Worm (Caenorhabditis elegans) whole organism, L2 larva: ENCODE data around the gene sdz-37.

Experiments used
- C34F6.9 ChIP-seq: fragments of 150-350 bp; optimal IDR thresholded peaks from 2 replicates; lab custom pipeline; 2014; ENCODE audit warnings: missing biosample characterization, missing genetic modification characterization
- F13H6.1 ChIP-seq: sonication (generic microtip); optimal IDR thresholded peaks from 2 replicates; lab custom pipeline; 2016; ENCODE audit warnings: missing genetic modification characterization, missing compliant biosample characterization
- R02D3.7 ChIP-seq: fragments of 150-350 bp; optimal IDR thresholded peaks from 2 replicates; lab custom pipeline; 2014; ENCODE audit warnings: missing biosample characterization, missing genetic modification characterization
- Y55F3AM.14 ChIP-seq: fragments of 200-800 bp; sonication (Bioruptor generic); optimal IDR thresholded peaks from 2 replicates; lab custom pipeline; 2018; ENCODE audit warnings: mild to moderate bottlenecking, missing genetic modification characterization, missing compliant biosample characterization
- alr-1 ChIP-seq: fragments of 150-350 bp; optimal IDR thresholded peaks from 2 replicates; lab custom pipeline; 2014; ENCODE audit warnings: missing biosample characterization, missing genetic modification characterization
- aly-2 ChIP-seq: fragments of 150-350 bp; optimal IDR thresholded peaks from 2 replicates; lab custom pipeline; 2014; ENCODE audit warnings: missing biosample characterization, missing genetic modification characterization
- ama-1 ChIP-seq: fragments of 150-350 bp; optimal IDR thresholded peaks from 2 replicates; lab custom pipeline; 2018; ENCODE audit warnings: inconsistent platforms
- blmp-1 ChIP-seq: sonication (generic microtip); optimal IDR thresholded peaks from 2 replicates; lab custom pipeline; 2017; ENCODE audit warnings: missing genetic modification characterization, mild to moderate bottlenecking, missing compliant biosample characterization, antibody characterized with exemption, moderate library complexity; ENCODE audit not compliant: insufficient read depth
- ceh-16 ChIP-seq: fragments of 150-350 bp; optimal IDR thresholded peaks from 2 replicates; lab custom pipeline; 2014; ENCODE audit warnings: missing biosample characterization, missing genetic modification characterization
- ceh-82 ChIP-seq: fragments of 150-350 bp; optimal IDR thresholded peaks from 2 replicates; lab custom pipeline; 2014; ENCODE audit warnings: missing biosample characterization, missing genetic modification characterization
- crh-2 ChIP-seq: sonication (generic microtip); optimal IDR thresholded peaks from 2 replicates; lab custom pipeline; 2017; ENCODE audit warnings: missing biosample characterization, missing genetic modification characterization
- dmd-4 ChIP-seq: sonication (generic microtip); optimal IDR thresholded peaks from 2 replicates; lab custom pipeline; 2017; ENCODE audit warnings: missing biosample characterization, missing genetic modification characterization
- egl-27 ChIP-seq: sonication (generic microtip); optimal IDR thresholded peaks from 3 replicates; lab custom pipeline; 2017; ENCODE audit warnings: missing biosample characterization, missing genetic modification reagents, missing genetic modification characterization
- elt-1 ChIP-seq: fragments of 150-350 bp; optimal IDR thresholded peaks from 2 replicates; lab custom pipeline; 2014; ENCODE audit warnings: missing biosample characterization, missing genetic modification characterization
- elt-3 ChIP-seq: sonication (generic microtip); optimal IDR thresholded peaks from 2 replicates; lab custom pipeline; 2017; ENCODE audit warnings: missing biosample characterization, missing genetic modification characterization
- fos-1 ChIP-seq: fragments of 150-350 bp; optimal IDR thresholded peaks from 2 replicates; lab custom pipeline; 2014; ENCODE audit warnings: missing biosample characterization, missing genetic modification characterization
- gmeb-1 ChIP-seq: fragments of 150-350 bp; optimal IDR thresholded peaks from 2 replicates; lab custom pipeline; 2014; ENCODE audit warnings: missing biosample characterization, missing genetic modification characterization
- lin-11 ChIP-seq: fragments of 150-350 bp; sonication (generic microtip); optimal IDR thresholded peaks from 2 replicates; lab custom pipeline; 2014; ENCODE audit warnings: missing biosample characterization, missing genetic modification characterization, inconsistent platforms, mixed read lengths
- lin-13 ChIP-seq: fragments of 150-350 bp; optimal IDR thresholded peaks from 2 replicates; lab custom pipeline; 2014; ENCODE audit warnings: missing biosample characterization, missing genetic modification reagents, missing genetic modification characterization
- lin-39 ChIP-seq: fragments of 150-350 bp; optimal IDR thresholded peaks from 2 replicates; lab custom pipeline; 2014; ENCODE audit warnings: missing biosample characterization, missing genetic modification reagents, missing genetic modification characterization
- lsy-2 ChIP-seq, 2 experiments: fragments of 150-350 bp in 1 of 2; sonication (generic microtip) in 1 of 2; optimal IDR thresholded peaks; 2 replicates each; lab custom pipeline; 2014 to 2017; ENCODE audit warnings: missing biosample characterization in 2 of 2, missing genetic modification characterization in 2 of 2
- mab-5 ChIP-seq: fragments of 150-350 bp; optimal IDR thresholded peaks from 2 replicates; lab custom pipeline; 2014; ENCODE audit warnings: missing biosample characterization, missing genetic modification characterization
- mdl-1 ChIP-seq, 2 experiments: fragments of 150-350 bp in 1 of 2; sonication (generic microtip) in 1 of 2; optimal IDR thresholded peaks; 2 replicates each; lab custom pipeline; 2017; ENCODE audit warnings: missing biosample characterization in 2 of 2, missing genetic modification characterization in 2 of 2
- nhr-10 ChIP-seq: sonication (generic microtip); optimal IDR thresholded peaks from 2 replicates; lab custom pipeline; 2017; ENCODE audit warnings: missing biosample characterization, missing genetic modification characterization
- nhr-11 ChIP-seq: fragments of 150-350 bp; optimal IDR thresholded peaks from 2 replicates; lab custom pipeline; 2014; ENCODE audit warnings: missing biosample characterization, missing genetic modification characterization
- nhr-12 ChIP-seq: fragments of 150-350 bp; optimal IDR thresholded peaks from 2 replicates; lab custom pipeline; 2014; ENCODE audit warnings: missing biosample characterization, missing genetic modification characterization
- nhr-129 ChIP-seq: fragments of 150-350 bp; optimal IDR thresholded peaks from 2 replicates; lab custom pipeline; 2014; ENCODE audit warnings: missing biosample characterization, missing genetic modification characterization
- nhr-21 ChIP-seq: fragments of 150-350 bp; optimal IDR thresholded peaks from 2 replicates; lab custom pipeline; 2014; ENCODE audit warnings: missing biosample characterization, missing genetic modification characterization
- nhr-23 ChIP-seq: fragments of 150-350 bp; optimal IDR thresholded peaks from 2 replicates; lab custom pipeline; 2014; ENCODE audit warnings: missing biosample characterization, missing genetic modification reagents, missing genetic modification characterization
- nhr-237 ChIP-seq: fragments of 150-350 bp; optimal IDR thresholded peaks from 2 replicates; lab custom pipeline; 2014; ENCODE audit warnings: missing biosample characterization, missing genetic modification characterization
- nhr-25 ChIP-seq: fragments of 150-350 bp; sonication (generic microtip); optimal IDR thresholded peaks from 3 replicates; lab custom pipeline; 2014; ENCODE audit warnings: missing biosample characterization, missing genetic modification characterization
- nhr-6 ChIP-seq: fragments of 150-350 bp; optimal IDR thresholded peaks from 2 replicates; lab custom pipeline; 2014; ENCODE audit warnings: missing biosample characterization, missing genetic modification characterization
- nhr-77 ChIP-seq: fragments of 150-350 bp; optimal IDR thresholded peaks from 2 replicates; lab custom pipeline; 2014; ENCODE audit warnings: missing biosample characterization, missing genetic modification characterization
- peb-1 ChIP-seq: fragments of 150-350 bp; optimal IDR thresholded peaks from 2 replicates; lab custom pipeline; 2014; ENCODE audit warnings: missing biosample characterization, missing genetic modification characterization
- sem-4 ChIP-seq: fragments of 150-350 bp; optimal IDR thresholded peaks from 2 replicates; lab custom pipeline; 2014; ENCODE audit warnings: missing biosample characterization, missing genetic modification reagents, missing genetic modification characterization
- skn-1 ChIP-seq: sonication (generic microtip); optimal IDR thresholded peaks from 2 replicates; lab custom pipeline; 2017; ENCODE audit warnings: missing biosample characterization, missing genetic modification characterization
- sma-3 ChIP-seq: sonication (generic microtip); optimal IDR thresholded peaks from 2 replicates; lab custom pipeline; 2016; ENCODE audit warnings: missing genetic modification reagents, missing genetic modification characterization, missing compliant biosample characterization
- sma-9 ChIP-seq, 2 experiments: fragments of 150-350 bp in 1 of 2; sonication (generic microtip) in 1 of 2; optimal IDR thresholded peaks; 2 replicates each; lab custom pipeline; 2014 to 2016; ENCODE audit warnings: missing genetic modification characterization in 2 of 2, mild to moderate bottlenecking in 1 of 2, missing biosample characterization in 1 of 2, missing compliant biosample characterization in 1 of 2, missing genetic modification reagents in 1 of 2, moderate library complexity in 1 of 2
- snpc-4 ChIP-seq: fragments of 150-350 bp; optimal IDR thresholded peaks from 2 replicates; lab custom pipeline; 2014; ENCODE audit warnings: missing biosample characterization, missing genetic modification characterization
- unc-39 ChIP-seq: fragments of 150-350 bp; optimal IDR thresholded peaks from 2 replicates; lab custom pipeline; 2014; ENCODE audit warnings: missing biosample characterization, missing genetic modification characterization
- unc-55 ChIP-seq: fragments of 150-350 bp; sonication (generic microtip); optimal IDR thresholded peaks from 3 replicates; lab custom pipeline; 2014; ENCODE audit warnings: missing biosample characterization, missing genetic modification reagents, missing genetic modification characterization
- unc-62 ChIP-seq: fragments of 150-350 bp; optimal IDR thresholded peaks from 2 replicates; lab custom pipeline; 2014; ENCODE audit warnings: missing biosample characterization, missing genetic modification reagents, missing genetic modification characterization
- zag-1 ChIP-seq: fragments of 150-350 bp; optimal IDR thresholded peaks from 2 replicates; lab custom pipeline; 2014; ENCODE audit warnings: missing biosample characterization, missing genetic modification characterization
- ztf-11 ChIP-seq: sonication (generic microtip); optimal IDR thresholded peaks from 2 replicates; lab custom pipeline; 2017; ENCODE audit warnings: missing biosample characterization, missing genetic modification characterization
- ztf-4 ChIP-seq: fragments of 150-350 bp; optimal IDR thresholded peaks from 2 replicates; lab custom pipeline; 2014; ENCODE audit warnings: missing biosample characterization, missing genetic modification characterization

The sdz-37 gene

ce11 chrII:10501578-10501977 is 36.9 kb downstream of the sdz-37 start (continued):
- TF ChIP-seq F13H6.1 (tag; lab: Kevin White, UChicago): peak; percentile 89
- TF ChIP-seq lin-11: no peak
- TF ChIP-seq zag-1 (tag; lab: Kevin White, UChicago): peak; percentile 51
- no peak for TF ChIP-seq nhr-237 (tag; lab: Kevin White, UChicago)
- TF ChIP-seq nhr-129 (tag; lab: Kevin White, UChicago): peak; percentile 66
- peak; percentile 59 for TF ChIP-seq sma-3 (GFP tag; lab: Kevin White, UChicago)
- TF ChIP-seq ztf-4 (tag; lab: Kevin White, UChicago): no peak
- no peak for TF ChIP-seq unc-55 (GFP tag; lab: Kevin White, UChicago)
- no peak for TF ChIP-seq unc-39 (tag; lab: Kevin White, UChicago)
- no peak for TF ChIP-seq ama-1 (lab: Kevin White, UChicago)
- no peak for TF ChIP-seq nhr-11
- TF ChIP-seq nhr-12 (tag; lab: Kevin White, UChicago): no peak
- peak; percentile 83 for TF ChIP-seq fos-1 (tag; lab: Kevin White, UChicago)
- no peak for TF ChIP-seq nhr-23 (tag; lab: Kevin White, UChicago)
- peak; percentile 60 for TF ChIP-seq C34F6.9 (tag; lab: Kevin White, UChicago)
- TF ChIP-seq nhr-21 (tag; lab: Kevin White, UChicago): peak; percentile 75

- peak; percentile 37 for TF ChIP-seq mab-5 (tag; lab: Kevin White, UChicago)
- TF ChIP-seq ceh-16: peak; percentile 74
- peak; percentile 28 for TF ChIP-seq elt-1 (tag; lab: Kevin White, UChicago)
- no peak for TF ChIP-seq nhr-6
- TF ChIP-seq aly-2: no peak
- no peak for TF ChIP-seq alr-1 (tag; lab: Kevin White, UChicago)
- TF ChIP-seq nhr-23 (tag; lab: Kevin White, UChicago): no peak
- TF ChIP-seq lin-11: peak; percentile 86
- peak; percentile 79 for TF ChIP-seq sem-4
- TF ChIP-seq gmeb-1: peak; percentile 71
- TF ChIP-seq nhr-10 (tag; lab: Kevin White, UChicago): no peak
- TF ChIP-seq peb-1 (tag; lab: Kevin White, UChicago): peak; percentile 92
- TF ChIP-seq sma-3 (GFP tag; lab: Kevin White, UChicago): peak; percentile 85
- TF ChIP-seq lsy-2 (tag; optimal IDR thresholded peaks at IDR 0.05; lab: Kevin White, UChicago): peak; percentile 39 to 81
- no peak for TF ChIP-seq nhr-77 (tag; lab: Kevin White, UChicago)
- no peak for TF ChIP-seq dmd-4
- TF ChIP-seq nhr-25 (tag; lab: Kevin White, UChicago): peak; percentile 63
- TF ChIP-seq R02D3.7 (tag; lab: Kevin White, UChicago): no peak
- TF ChIP-seq nhr-21 (tag; lab: Kevin White, UChicago): peak; percentile 82
- peak; percentile 86 for TF ChIP-seq egl-27 (tag; lab: Kevin White, UChicago)
- no peak for TF ChIP-seq ceh-82 (tag; lab: Kevin White, UChicago)
- no peak for TF ChIP-seq ama-1 (lab: Kevin White, UChicago)
- TF ChIP-seq nhr-129 (tag; lab: Kevin White, UChicago): peak; percentile 84
- TF ChIP-seq snpc-4 (tag; lab: Kevin White, UChicago): peak; percentile 25
- TF ChIP-seq ztf-11 (tag; lab: Kevin White, UChicago): no peak
- TF ChIP-seq ztf-4 (tag; lab: Kevin White, UChicago): peak; percentile 63
- no peak for TF ChIP-seq unc-39 (tag; lab: Kevin White, UChicago)
- TF ChIP-seq lin-39 (tag; lab: Kevin White, UChicago): no peak
- TF ChIP-seq mdl-1 (tag; optimal IDR thresholded peaks at IDR 0.05; lab: Kevin White, UChicago): peak; percentile 64 to 85
- TF ChIP-seq unc-55 (GFP tag; lab: Kevin White, UChicago): peak; percentile 80
- peak; percentile 97 for TF ChIP-seq F13H6.1 (tag; lab: Kevin White, UChicago)
- peak; percentile 93 for TF ChIP-seq zag-1 (tag; lab: Kevin White, UChicago)
- TF ChIP-seq Y55F3AM.14 (GFP tag; lab: Kevin White, UChicago): peak; percentile 84
- peak; percentile 50 for TF ChIP-seq blmp-1 (tag; lab: Kevin White, UChicago)
- TF ChIP-seq lin-13 (GFP tag; lab: Kevin White, UChicago): peak; percentile 72
- TF ChIP-seq nhr-11: no peak
- TF ChIP-seq skn-1: no peak
- no peak for TF ChIP-seq unc-62
- TF ChIP-seq sma-9 (GFP tag; optimal IDR thresholded peaks at IDR 0.05; lab: Kevin White, UChicago): peak; percentile 93
- no peak for TF ChIP-seq sma-9 (tag; optimal IDR thresholded peaks at IDR 0.05; lab: Kevin White, UChicago)
- peak; percentile 84 for TF ChIP-seq fos-1 (tag; lab: Kevin White, UChicago)
- peak; percentile 85 for TF ChIP-seq C34F6.9 (tag; lab: Kevin White, UChicago)
- TF ChIP-seq crh-2 (tag; lab: Kevin White, UChicago): peak; percentile 84
- TF ChIP-seq elt-3: no peak
- TF ChIP-seq, all 48 proteins: peak for 26
Measured at ce11 chrII:10502491-10503063, 37.9 kb downstream of the sdz-37 start, which contains the start of gene myrf-1. Gene myrf-1 (minus strand): TSS chrII:10502541.
